Fruit fly (Drosophila melanogaster) whole organism, wandering third instar larva: ENCODE data around the gene CG6951.

Experiments
- Abd-B ChIP-seq: fragments of >200 bp; optimal IDR thresholded peaks from 2 replicates; lab custom pipeline; 2017; ENCODE audit warnings: missing biosample characterization, missing genetic modification characterization
- CG32264 ChIP-seq: fragments of 200-800 bp; sonication (Bioruptor generic); optimal IDR thresholded peaks from 2 replicates; lab custom pipeline; 2016; ENCODE audit warnings: missing biosample characterization, missing genetic modification characterization
- CrebA ChIP-seq: fragments of 200-800 bp; sonication (Bioruptor generic); optimal IDR thresholded peaks from 2 replicates; lab custom pipeline; 2016; ENCODE audit warnings: missing biosample characterization, mild to moderate bottlenecking, missing genetic modification characterization, borderline replicate concordance
- Dfd ChIP-seq: fragments of >200 bp; optimal IDR thresholded peaks from 2 replicates; lab custom pipeline; 2017; ENCODE audit warnings: missing biosample characterization, missing genetic modification characterization
- Dif ChIP-seq: fragments of 200-275, 200-300 bp; sonication (Bioruptor generic); optimal IDR thresholded peaks from 2 replicates; lab custom pipeline; 2018; ENCODE audit warnings: missing biosample characterization, missing genetic modification characterization; ENCODE audit not compliant: partially characterized antibody
- Hr83 ChIP-seq: fragments of 200-300 bp; sonication (Bioruptor generic); optimal IDR thresholded peaks from 2 replicates; lab custom pipeline; 2016; ENCODE audit warnings: missing biosample characterization, mild to moderate bottlenecking, missing genetic modification characterization, moderate library complexity; ENCODE audit not compliant: poor library complexity, severe bottlenecking
- Jra ChIP-seq: sonication (Bioruptor generic); optimal IDR thresholded peaks from 2 replicates; lab custom pipeline; 2016; ENCODE audit warnings: missing biosample characterization, missing genetic modification characterization
- Myc ChIP-seq: fragments of >200 bp; optimal IDR thresholded peaks from 2 replicates; lab custom pipeline; 2017
- N ChIP-seq: fragments of >200 bp; optimal IDR thresholded peaks from 2 replicates; lab custom pipeline; 2018; ENCODE audit warnings: missing biosample characterization, missing external identifiers, missing genetic modification characterization
- Rel ChIP-seq, 2 experiments: fragments of 200-800 bp; sonication (Bioruptor generic) in 1 of 2; optimal IDR thresholded peaks; 2 replicates in 1 of 2; 3 replicates in 1 of 2; lab custom pipeline; 2016 to 2019; ENCODE audit warnings: mild to moderate bottlenecking in 2 of 2, missing biosample characterization in 2 of 2, missing genetic modification characterization in 2 of 2, moderate library complexity in 1 of 2
- Sp1 ChIP-seq: fragments of 200-800 bp; sonication (Bioruptor generic); optimal IDR thresholded peaks from 3 replicates; lab custom pipeline; 2019; ENCODE audit warnings: missing biosample characterization, mild to moderate bottlenecking, missing genetic modification characterization, moderate library complexity
- Vsx2 ChIP-seq: fragments of 200-300, 225-300 bp; sonication (Bioruptor generic); optimal IDR thresholded peaks from 2 replicates; lab custom pipeline; 2018; ENCODE audit warnings: missing biosample characterization, missing genetic modification characterization; ENCODE audit not compliant: partially characterized antibody
- br ChIP-seq: fragments of 200-800 bp; sonication (Bioruptor generic); optimal IDR thresholded peaks from 2 replicates; lab custom pipeline; 2016; ENCODE audit warnings: missing biosample characterization, missing genetic modification characterization
- dl ChIP-seq, 2 experiments: fragments of 175-275, 200-275 bp in 1 of 2; fragments of 200-275 bp in 1 of 2; sonication (Bioruptor generic); optimal IDR thresholded peaks; lab custom pipeline; 2018; ENCODE audit warnings: mild to moderate bottlenecking in 2 of 2, missing biosample characterization in 2 of 2, missing genetic modification characterization in 2 of 2, moderate library complexity in 2 of 2; ENCODE audit not compliant: partially characterized antibody in 2 of 2, insufficient read depth in 1 of 2
- dmrt93B ChIP-seq: fragments of 200-800 bp; sonication (Bioruptor generic); optimal IDR thresholded peaks from 2 replicates; lab custom pipeline; 2018; ENCODE audit warnings: missing biosample characterization, mild to moderate bottlenecking, missing genetic modification characterization
- dsf ChIP-seq: sonication (Bioruptor generic); optimal IDR thresholded peaks from 2 replicates; lab custom pipeline; 2016; ENCODE audit warnings: missing biosample characterization, missing genetic modification characterization, borderline replicate concordance
- ey ChIP-seq: fragments of 200-800 bp; sonication (Bioruptor generic); optimal IDR thresholded peaks from 2 replicates; lab custom pipeline; 2016; ENCODE audit warnings: missing biosample characterization, missing genetic modification characterization
- foxo ChIP-seq, 2 experiments: fragments of 200-800 bp; sonication (Bioruptor generic); optimal IDR thresholded peaks; 2 replicates in 1 of 2; 3 replicates in 1 of 2; lab custom pipeline; 2016 to 2017; ENCODE audit warnings: missing biosample characterization in 2 of 2, missing genetic modification characterization in 2 of 2
- fru ChIP-seq: fragments of 200-800 bp; sonication (Bioruptor generic); optimal IDR thresholded peaks from 3 replicates; lab custom pipeline; 2016; ENCODE audit warnings: missing biosample characterization, mild to moderate bottlenecking, missing genetic modification characterization
- h ChIP-seq: fragments of 200-800 bp; sonication (Bioruptor generic); optimal IDR thresholded peaks from 3 replicates; lab custom pipeline; 2016; ENCODE audit warnings: missing biosample characterization, mild to moderate bottlenecking, missing genetic modification characterization
- jim ChIP-seq: fragments of 175-275, 200-325 bp; sonication (Bioruptor generic); optimal IDR thresholded peaks from 2 replicates; lab custom pipeline; 2016; ENCODE audit warnings: missing biosample characterization, mild to moderate bottlenecking, missing genetic modification characterization
- lola ChIP-seq: fragments of >200 bp; optimal IDR thresholded peaks from 2 replicates; lab custom pipeline; 2017; ENCODE audit warnings: missing biosample characterization, missing genetic modification characterization
- pan ChIP-seq: fragments of >200 bp; optimal IDR thresholded peaks from 2 replicates; lab custom pipeline; 2017
- psq ChIP-seq: fragments of 200-800 bp; sonication (Bioruptor generic); optimal IDR thresholded peaks from 3 replicates; lab custom pipeline; 2017; ENCODE audit warnings: missing biosample characterization, mild to moderate bottlenecking, missing genetic modification characterization, moderate library complexity
- rgr ChIP-seq: fragments of 200-800 bp; sonication (Bioruptor generic); optimal IDR thresholded peaks from 3 replicates; lab custom pipeline; 2016; ENCODE audit warnings: missing biosample characterization, mild to moderate bottlenecking, missing genetic modification characterization
- sage ChIP-seq: fragments of 200-800 bp; sonication (Bioruptor generic); optimal IDR thresholded peaks from 2 replicates; lab custom pipeline; 2016; ENCODE audit warnings: missing biosample characterization, mild to moderate bottlenecking, missing genetic modification characterization
- tai ChIP-seq: sonication (Bioruptor generic); optimal IDR thresholded peaks from 2 replicates; lab custom pipeline; 2016; ENCODE audit warnings: missing biosample characterization, missing genetic modification characterization
- woc ChIP-seq: sonication (Bioruptor generic); optimal IDR thresholded peaks from 2 replicates; lab custom pipeline; 2016; ENCODE audit warnings: missing biosample characterization, mild to moderate bottlenecking, missing genetic modification characterization

The CG6951 gene

dm6 chr3L:20222617-20223016 is 18.4 kb upstream of the CG6951 start:
- TF ChIP-seq rgr (GFP tag; lab: Kevin White, UChicago), result no peak

dm6 chr3L:20223398-20223951 is 17.6 kb upstream of the CG6951 start, which contains the start of gene CG17147:
CG17147 (plus strand) TSS chr3L:20223932.
- no peak for TF ChIP-seq CG32264
- TF ChIP-seq Hr83 (GFP tag; lab: Kevin White, UChicago), result no peak
- no peak for TF ChIP-seq Jra (GFP tag; lab: Kevin White, UChicago)
- no peak for TF ChIP-seq pan
- no peak for TF ChIP-seq Dif (GFP tag; lab: Kevin White, UChicago)
- TF ChIP-seq br (GFP tag; lab: Kevin White, UChicago), result no peak
- no peak for TF ChIP-seq Myc
- TF ChIP-seq sage (GFP tag; lab: Kevin White, UChicago), result no peak
- no peak for TF ChIP-seq Abd-B (GFP tag; lab: Kevin White, UChicago)
- no peak for TF ChIP-seq h (GFP tag; lab: Kevin White, UChicago)
- no peak for TF ChIP-seq CrebA (GFP tag; lab: Kevin White, UChicago)
- TF ChIP-seq lola (GFP tag; lab: Kevin White, UChicago), result no peak
- TF ChIP-seq Vsx2 (GFP tag; lab: Kevin White, UChicago), result no peak
- no peak for TF ChIP-seq N (GFP tag; lab: Kevin White, UChicago)
- no peak for TF ChIP-seq ey
- no peak for TF ChIP-seq dsf (GFP tag; lab: Kevin White, UChicago)
- no peak for TF ChIP-seq fru (GFP tag; lab: Kevin White, UChicago)
- TF ChIP-seq psq, result no peak

- TF ChIP-seq dl (GFP tag; optimal IDR thresholded peaks at IDR 0.05; lab: Kevin White, UChicago; ENCODE audit: insufficient read depth in 1 of 2, partially characterized antibody in 2 of 2) (peak in 1 of 2 experiments; percentile 54), Vsx2 (GFP tag; lab: Kevin White, UChicago) (peak; percentile 92), Sp1 (GFP tag; lab: Kevin White, UChicago) (no peak), tai (GFP tag; lab: Kevin White, UChicago) (no peak), Myc (peak; percentile 45), Dif (GFP tag; lab: Kevin White, UChicago) (peak; percentile 69)
These were observed 14.9 kb upstream of the CG6951 start for dm6 chr3L:20226153-20226552.

- TF ChIP-seq Dif (GFP tag; lab: Kevin White, UChicago) (peak; percentile 80), foxo (GFP tag; optimal IDR thresholded peaks at IDR 0.05; lab: Kevin White, UChicago) (no peak)
These were observed 10.8 kb upstream of the CG6951 start for dm6 chr3L:20230178-20230775.

- no peak for TF ChIP-seq Rel (GFP tag; optimal IDR thresholded peaks at IDR 0.05; lab: Kevin White, UChicago)
- TF ChIP-seq Rel (tag; optimal IDR thresholded peaks at IDR 0.05; lab: Kevin White, UChicago), result no peak
- no peak for TF ChIP-seq fru (GFP tag; lab: Kevin White, UChicago)
- no peak for TF ChIP-seq Hr83 (GFP tag; lab: Kevin White, UChicago)
These were observed 9.7 kb upstream of the CG6951 start, which contains the start of gene CG13813 for dm6 chr3L:20231369-20231768. CG13813 (plus strand) TSS chr3L:20231669.

dm6 chr3L:20237167-20237566 is 3.9 kb upstream of the CG6951 start:
- TF ChIP-seq Dfd (GFP tag; lab: Kevin White, UChicago) (peak; percentile 96), dmrt93B (GFP tag; lab: Kevin White, UChicago) (no peak), psq (no peak)

dm6 chr3L:20240753-20241152 is 314 bp upstream of the CG6951 start, which contains the start of gene Clc:
Clc (plus strand) TSS chr3L:20241053.
- TF ChIP-seq Rel (GFP tag; optimal IDR thresholded peaks at IDR 0.05; lab: Kevin White, UChicago) (no peak), Rel (tag; optimal IDR thresholded peaks at IDR 0.05; lab: Kevin White, UChicago) (peak; percentile 62), tai (GFP tag; lab: Kevin White, UChicago) (no peak), fru (GFP tag; lab: Kevin White, UChicago) (no peak), jim (GFP tag; lab: Kevin White, UChicago) (no peak), lola (GFP tag; lab: Kevin White, UChicago) (no peak), woc (GFP tag; lab: Kevin White, UChicago) (no peak)
